Worm (Caenorhabditis elegans): Measurements from ENCODE around the gene F21C10.5.

- TF ChIP-seq ama-1 (optimal IDR thresholded peaks at IDR 0.05), result no peak
- no peak for TF ChIP-seq pha-4 (GFP tag; IDR thresholded peaks at IDR 0.05)
- no peak for TF ChIP-seq pha-4 (tag; optimal IDR thresholded peaks at IDR 0.05)
- TF ChIP-seq zag-1 (tag; optimal IDR thresholded peaks at IDR 0.05), result no peak
- no peak for TF ChIP-seq aly-2 (tag; optimal IDR thresholded peaks at IDR 0.05)
Observed at ce11 chrV:9152339-9152738, 26.9 kb downstream of the F21C10.5 start.

Data from whole organism, L4 larva.